Worm (Caenorhabditis elegans) whole organism, L3 larva: ENCODE measurements around the gene F31F4.17.

ENCODE experiments used
- ZK546.5 ChIP-seq: sonication (generic microtip); optimal IDR thresholded peaks from 2 replicates; lab custom pipeline; 2017; ENCODE audit warnings: missing biosample characterization, missing genetic modification characterization
- ceh-16 ChIP-seq: sonication (generic microtip); optimal IDR thresholded peaks from 2 replicates; lab custom pipeline; 2017; ENCODE audit warnings: missing biosample characterization, missing genetic modification characterization
- ceh-28 ChIP-seq: fragments of 150-350 bp; optimal IDR thresholded peaks from 2 replicates; lab custom pipeline; 2014; ENCODE audit warnings: missing biosample characterization, missing genetic modification reagents, missing genetic modification characterization
- ceh-82 ChIP-seq: fragments of 150-350 bp; optimal IDR thresholded peaks from 2 replicates; lab custom pipeline; 2014; ENCODE audit warnings: missing biosample characterization, missing genetic modification characterization
- ceh-9 ChIP-seq: sonication (generic microtip); optimal IDR thresholded peaks from 2 replicates; lab custom pipeline; 2018; ENCODE audit warnings: missing biosample characterization, missing genetic modification characterization
- egl-27 ChIP-seq: sonication (generic microtip); optimal IDR thresholded peaks from 4 replicates; lab custom pipeline; 2017; ENCODE audit warnings: missing biosample characterization, missing genetic modification reagents, missing genetic modification characterization
- elt-1 ChIP-seq: fragments of 150-350 bp; optimal IDR thresholded peaks from 2 replicates; lab custom pipeline; 2014; ENCODE audit warnings: missing biosample characterization, missing genetic modification characterization
- elt-2 ChIP-seq: sonication (generic microtip); optimal IDR thresholded peaks from 2 replicates; lab custom pipeline; 2016; ENCODE audit warnings: missing genetic modification reagents, mild to moderate bottlenecking, missing genetic modification characterization, missing compliant biosample characterization
- elt-3 ChIP-seq, 3 experiments: fragments of 150-350 bp in 1 of 3; sonication (generic microtip) in 2 of 3; optimal IDR thresholded peaks; 2 replicates in 2 of 3; 4 replicates in 1 of 3; lab custom pipeline; 2014 to 2017; ENCODE audit warnings: missing biosample characterization in 3 of 3, missing genetic modification characterization in 3 of 3
- eor-1 ChIP-seq, 2 experiments: fragments of 150-350 bp; optimal IDR thresholded peaks; 2 replicates each; lab custom pipeline; 2014 to 2018; ENCODE audit warnings: missing biosample characterization in 2 of 2, missing genetic modification characterization in 2 of 2
- fkh-10 ChIP-seq: sonication (generic microtip); optimal IDR thresholded peaks from 2 replicates; lab custom pipeline; 2017; ENCODE audit warnings: missing biosample characterization, missing genetic modification reagents, missing genetic modification characterization
- fkh-2 ChIP-seq: fragments of 150-350 bp; optimal IDR thresholded peaks from 2 replicates; lab custom pipeline; 2014; ENCODE audit warnings: missing biosample characterization, missing genetic modification reagents, missing genetic modification characterization
- fos-1 ChIP-seq: fragments of 150-350 bp; optimal IDR thresholded peaks from 2 replicates; lab custom pipeline; 2014; ENCODE audit warnings: missing biosample characterization, missing genetic modification characterization
- jun-1 ChIP-seq: fragments of 150-350 bp; optimal IDR thresholded peaks from 2 replicates; lab custom pipeline; 2014; ENCODE audit warnings: missing biosample characterization, missing genetic modification reagents, missing genetic modification characterization
- lin-15B ChIP-seq: fragments of 150-350 bp; optimal IDR thresholded peaks from 2 replicates; lab custom pipeline; 2014; ENCODE audit warnings: missing biosample characterization, missing genetic modification characterization
- lsy-12 ChIP-seq: sonication (generic microtip); optimal IDR thresholded peaks from 2 replicates; lab custom pipeline; 2016; ENCODE audit warnings: mild to moderate bottlenecking, missing genetic modification characterization, missing compliant biosample characterization
- mdl-1 ChIP-seq: fragments of 150-350 bp; optimal IDR thresholded peaks from 2 replicates; lab custom pipeline; 2014; ENCODE audit warnings: missing biosample characterization, missing genetic modification characterization
- mml-1 ChIP-seq: fragments of 150-350 bp; sonication (generic microtip); optimal IDR thresholded peaks from 3 replicates; lab custom pipeline; 2014; ENCODE audit warnings: missing biosample characterization, missing genetic modification characterization
- nfya-1 ChIP-seq: sonication (generic microtip); optimal IDR thresholded peaks from 2 replicates; lab custom pipeline; 2017; ENCODE audit warnings: missing genetic modification characterization, mild to moderate bottlenecking, missing compliant biosample characterization, antibody characterized with exemption, moderate library complexity; ENCODE audit not compliant: insufficient read depth
- nhr-11 ChIP-seq: fragments of 150-350 bp; optimal IDR thresholded peaks from 2 replicates; lab custom pipeline; 2014; ENCODE audit warnings: missing biosample characterization, missing genetic modification characterization
- nhr-12 ChIP-seq: fragments of 150-350 bp; optimal IDR thresholded peaks from 2 replicates; lab custom pipeline; 2014; ENCODE audit warnings: missing biosample characterization, missing genetic modification characterization
- nhr-23 ChIP-seq: fragments of 150-350 bp; optimal IDR thresholded peaks from 2 replicates; lab custom pipeline; 2014; ENCODE audit warnings: missing biosample characterization, missing genetic modification reagents, missing genetic modification characterization
- nhr-237 ChIP-seq: fragments of 150-350 bp; optimal IDR thresholded peaks from 2 replicates; lab custom pipeline; 2014; ENCODE audit warnings: missing biosample characterization, missing genetic modification characterization
- nhr-28 ChIP-seq: fragments of 150-350 bp; optimal IDR thresholded peaks from 2 replicates; lab custom pipeline; 2014; ENCODE audit warnings: missing biosample characterization, missing genetic modification characterization
- nhr-43 ChIP-seq: sonication (generic microtip); optimal IDR thresholded peaks from 2 replicates; lab custom pipeline; 2016; ENCODE audit warnings: mild to moderate bottlenecking, missing genetic modification characterization, missing compliant biosample characterization; ENCODE audit not compliant: poor library complexity, severe bottlenecking
- nhr-67 ChIP-seq: fragments of 150-350 bp; optimal IDR thresholded peaks from 2 replicates; lab custom pipeline; 2014; ENCODE audit warnings: missing biosample characterization, missing genetic modification characterization
- nhr-76 ChIP-seq: fragments of 150-350 bp; sonication (generic microtip); optimal IDR thresholded peaks from 5 replicates; lab custom pipeline; 2014; ENCODE audit warnings: missing biosample characterization, missing genetic modification characterization
- nhr-77 ChIP-seq: fragments of 150-350 bp; optimal IDR thresholded peaks from 2 replicates; lab custom pipeline; 2014; ENCODE audit warnings: missing biosample characterization, missing genetic modification characterization
- sea-2 ChIP-seq: fragments of 150-350 bp; sonication (generic microtip); optimal IDR thresholded peaks from 4 replicates; lab custom pipeline; 2014; ENCODE audit warnings: missing biosample characterization, missing genetic modification reagents, missing genetic modification characterization
- tbx-2 ChIP-seq: sonication (generic microtip); optimal IDR thresholded peaks from 2 replicates; lab custom pipeline; 2016; ENCODE audit warnings: mild to moderate bottlenecking, missing genetic modification characterization, missing compliant biosample characterization
- unc-39 ChIP-seq: sonication (generic microtip); optimal IDR thresholded peaks from 4 replicates; lab custom pipeline; 2017; ENCODE audit warnings: missing biosample characterization, missing genetic modification characterization
- zag-1 ChIP-seq: fragments of 150-350 bp; optimal IDR thresholded peaks from 2 replicates; lab custom pipeline; 2014; ENCODE audit warnings: missing biosample characterization, missing genetic modification characterization
- ztf-11 ChIP-seq: fragments of 150-350 bp; optimal IDR thresholded peaks from 2 replicates; lab custom pipeline; 2014; ENCODE audit warnings: missing biosample characterization, missing genetic modification characterization
- ztf-4 ChIP-seq: fragments of 150-350 bp; optimal IDR thresholded peaks from 2 replicates; lab custom pipeline; 2014; ENCODE audit warnings: missing biosample characterization, missing genetic modification characterization

Gene F31F4.17

DNA sequence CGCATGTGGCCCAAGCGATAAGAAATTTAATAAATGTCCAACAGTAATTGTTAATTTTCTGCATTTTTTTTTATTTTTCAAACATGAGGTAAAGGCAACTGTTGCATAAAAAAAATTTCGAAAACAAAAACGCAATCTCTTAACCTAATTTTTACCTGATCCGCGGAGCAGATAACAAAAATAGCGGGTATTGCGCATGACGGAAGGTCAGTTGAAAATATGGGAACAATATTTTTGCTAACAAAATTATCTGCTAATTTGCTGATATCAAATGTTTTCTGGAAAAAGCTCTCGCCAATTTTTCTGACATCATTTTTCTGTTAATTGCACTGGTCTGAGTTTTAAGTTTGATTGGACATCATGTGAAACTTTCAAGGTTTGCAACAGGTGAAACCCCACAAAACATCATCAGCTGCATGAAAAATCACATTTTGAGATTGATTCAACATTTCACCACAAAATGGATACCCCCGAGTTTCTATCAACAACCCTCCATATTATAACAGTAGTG, 4.3 kb upstream of the F31F4.17 start, which contains the start of the genes F31F4.11 and srh-266:
F31F4.11 (minus strand) TSS at position 101 of the 511 bp plus-strand sequence.
srh-266 (plus strand) TSS at position 461 of the 511 bp plus-strand sequence.
- no peak for TF ChIP-seq nhr-67 (tag; lab: Kevin White, UChicago)
- no peak for TF ChIP-seq nhr-11 (tag; lab: Kevin White, UChicago)
- no peak for TF ChIP-seq elt-1 (tag; lab: Kevin White, UChicago)
- no peak for TF ChIP-seq nhr-28 (tag; lab: Kevin White, UChicago)
- no peak for TF ChIP-seq lsy-12 (tag; lab: Kevin White, UChicago)
- no peak for TF ChIP-seq nhr-12 (tag; lab: Kevin White, UChicago)
- no peak for TF ChIP-seq elt-3 (tag; optimal IDR thresholded peaks at IDR 0.05; lab: Kevin White, UChicago)
- TF ChIP-seq nhr-237 (tag; lab: Kevin White, UChicago) = no peak
- no peak for TF ChIP-seq nfya-1
- TF ChIP-seq sea-2 = no peak
- no peak for TF ChIP-seq ceh-28 (tag; lab: Kevin White, UChicago)
- TF ChIP-seq fos-1 (tag; lab: Kevin White, UChicago) = no peak
- TF ChIP-seq lin-15B = no peak
- TF ChIP-seq ztf-4 (tag; lab: Kevin White, UChicago) = no peak
- TF ChIP-seq egl-27 (tag; lab: Kevin White, UChicago) = no peak
- no peak for TF ChIP-seq ceh-16
- TF ChIP-seq tbx-2 (tag; lab: Kevin White, UChicago) = no peak

DNA sequence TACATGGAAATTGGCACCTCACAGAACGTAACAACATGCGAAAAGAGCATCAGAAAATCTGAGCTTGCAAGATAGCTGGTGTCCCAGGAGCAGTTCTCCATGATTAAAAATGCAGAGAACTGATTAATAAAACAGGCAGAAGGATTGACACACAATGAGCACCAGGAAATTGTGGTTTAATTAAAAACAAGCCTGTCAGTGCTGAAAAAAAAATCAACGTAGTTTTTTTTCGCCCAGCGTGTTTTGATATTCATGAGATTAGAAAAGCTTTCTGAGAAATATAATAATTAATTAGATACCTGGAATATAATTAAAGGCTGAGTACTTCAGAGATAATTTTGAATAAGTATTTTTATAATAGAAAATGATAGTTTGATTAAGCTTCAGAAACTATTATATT, 2.4 kb downstream of the F31F4.17 start, which contains the start of gene srh-246:
srh-246 (minus strand) TSS at position 101 of the 400 bp plus-strand sequence.
- TF ChIP-seq zag-1 (no peak), eor-1 (tag; optimal IDR thresholded peaks at IDR 0.05; lab: Kevin White, UChicago) (no peak), mml-1 (no peak), elt-2 (tag; lab: Kevin White, UChicago) (no peak), ceh-16 (no peak), nhr-28 (tag; lab: Kevin White, UChicago) (no peak), nhr-12 (tag; lab: Kevin White, UChicago) (no peak)
- TF ChIP-seq, all 47 proteins: peak for 0

DNA sequence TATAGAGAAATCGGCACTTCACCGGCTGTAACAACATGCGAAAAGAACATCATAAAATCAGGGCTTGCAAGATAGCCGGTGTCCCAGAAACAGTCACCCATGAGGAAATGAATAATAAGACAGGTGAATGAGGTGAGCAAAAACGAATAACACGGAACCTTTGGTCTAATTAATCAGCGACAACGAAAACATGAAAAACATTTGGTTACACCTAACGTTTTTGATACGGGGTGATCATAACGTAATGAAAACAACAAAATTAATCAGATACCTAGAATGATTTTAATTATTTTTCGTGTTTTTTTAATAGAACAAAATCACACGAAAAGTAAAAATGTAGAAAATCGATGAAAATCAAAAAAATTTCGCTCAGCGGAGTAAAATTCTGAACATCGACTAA, 4.3 kb downstream of the F31F4.17 start, which contains the start of gene srh-245:
srh-245 (minus strand) TSS at position 101 of the 400 bp plus-strand sequence.
- TF ChIP-seq nhr-28 (tag; lab: Kevin White, UChicago) (no peak), lsy-12 (tag; lab: Kevin White, UChicago) (no peak), unc-39 (tag; lab: Kevin White, UChicago) (no peak), fkh-2 (tag; lab: Kevin White, UChicago) (no peak), jun-1 (tag; lab: Kevin White, UChicago) (no peak), nhr-11 (tag; lab: Kevin White, UChicago) (no peak)

DNA sequence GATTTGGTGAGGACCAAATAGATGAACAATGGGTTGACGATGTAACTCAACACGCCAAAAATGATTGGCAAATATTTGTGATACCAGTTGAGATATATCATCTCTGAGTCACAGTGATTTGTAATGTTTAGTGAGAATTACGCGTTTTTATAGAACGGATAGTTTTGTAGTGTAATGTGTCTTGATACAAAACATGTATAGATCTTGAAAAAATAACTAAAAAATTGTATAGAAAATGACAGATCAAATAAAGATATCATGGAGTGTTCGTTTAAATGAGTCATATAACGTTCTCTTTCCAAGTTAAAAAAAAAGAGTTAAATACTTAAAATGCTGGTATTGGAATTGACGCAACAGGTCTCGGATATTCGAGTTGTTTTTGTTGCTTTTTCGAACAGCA, 5.7 kb downstream of the F31F4.17 start, which contains the start of gene srj-6:
srj-6 (minus strand) TSS at position 101 of the 400 bp plus-strand sequence.
- TF ChIP-seq nhr-67 (tag; lab: Kevin White, UChicago) (no peak), ceh-9 (tag; lab: Kevin White, UChicago) (no peak), sea-2 (no peak), ceh-82 (tag; lab: Kevin White, UChicago) (no peak), fkh-10 (no peak), elt-3 (tag; optimal IDR thresholded peaks at IDR 0.05; lab: Kevin White, UChicago) (no peak), ceh-28 (tag; lab: Kevin White, UChicago) (no peak)
- TF ChIP-seq, all 47 proteins: peak for 0

DNA sequence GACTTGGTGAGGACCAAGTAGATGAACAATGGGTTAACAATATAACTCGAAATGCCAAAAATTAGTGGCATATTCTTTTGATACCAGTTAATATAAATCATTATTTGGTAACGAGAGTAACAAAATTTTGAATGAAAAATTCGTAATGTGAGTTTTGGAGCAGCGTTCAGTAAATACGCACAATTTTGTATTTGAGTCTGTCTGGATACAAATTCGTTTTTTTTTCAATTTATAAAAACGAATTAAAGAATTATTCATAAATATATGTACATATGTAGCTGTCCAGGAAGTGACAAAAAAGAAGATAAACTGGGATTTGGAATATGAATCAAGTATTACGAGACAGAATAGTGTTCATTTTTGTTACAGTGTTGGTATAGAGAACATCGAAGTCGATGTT, 7.2 kb downstream of the F31F4.17 start, which contains the start of gene srj-5:
srj-5 (minus strand) TSS at position 101 of the 400 bp plus-strand sequence.
- TF ChIP-seq nhr-77 (tag; lab: Kevin White, UChicago) = no peak
- no peak for TF ChIP-seq ztf-11 (tag; lab: Kevin White, UChicago)
- no peak for TF ChIP-seq lin-15B
- no peak for TF ChIP-seq nhr-76 (tag; lab: Kevin White, UChicago)
- TF ChIP-seq mdl-1 (tag; lab: Kevin White, UChicago) = no peak
- no peak for TF ChIP-seq nhr-12 (tag; lab: Kevin White, UChicago)
- TF ChIP-seq nhr-23 (tag; lab: Kevin White, UChicago) = no peak
- TF ChIP-seq ZK546.5 (tag; lab: Kevin White, UChicago) = no peak
- no peak for TF ChIP-seq nhr-43 (tag; lab: Kevin White, UChicago)
- TF ChIP-seq jun-1 (tag; lab: Kevin White, UChicago) = no peak
- TF ChIP-seq, all 47 proteins: peak for 0
